Worm (Caenorhabditis elegans) whole organism, L1 larva: ENCODE results near the gene ceh-90.
"Not testable (repeated sequence)": the region's sequence is repeated elsewhere in the genome, so short reads cannot be mapped to it uniquely, and the experiment has no call there.

Experiments used
- F16B12.6 ChIP-seq: fragments of 150-350 bp; optimal IDR thresholded peaks from 2 replicates; lab custom pipeline; 2014; ENCODE audit warnings: missing biosample characterization, missing genetic modification characterization
- alr-1 ChIP-seq: fragments of 200-800 bp; sonication (Bioruptor generic); optimal IDR thresholded peaks from 2 replicates; lab custom pipeline; 2018; ENCODE audit warnings: borderline replicate concordance, mild to moderate bottlenecking, missing genetic modification characterization, missing compliant biosample characterization
- aly-2 ChIP-seq: fragments of 150-350 bp; optimal IDR thresholded peaks from 2 replicates; lab custom pipeline; 2014; ENCODE audit warnings: missing biosample characterization, missing genetic modification characterization
- blmp-1 ChIP-seq: fragments of 150-350 bp; optimal IDR thresholded peaks from 2 replicates; lab custom pipeline; 2014; ENCODE audit warnings: missing biosample characterization, missing genetic modification characterization
- dpl-1 ChIP-seq, 3 experiments: fragments of 150-350 bp in 2 of 3; sonication (generic microtip) in 1 of 3; optimal IDR thresholded peaks; 2 replicates each; lab custom pipeline; 2014 to 2017; ENCODE audit warnings: missing biosample characterization in 3 of 3, missing genetic modification characterization in 3 of 3, missing genetic modification reagents in 3 of 3
- efl-1 ChIP-seq, 4 experiments: fragments of 150-350 bp; optimal IDR thresholded peaks in 3 of 4; peaks in 1 of 4; 1 replicate in 1 of 4; 2 replicates in 3 of 4; lab custom pipeline; 2014; ENCODE audit warnings: missing biosample characterization in 2 of 4, missing genetic modification characterization in 2 of 4, missing genetic modification reagents in 2 of 4
- efl-3 ChIP-seq: fragments of 200-800 bp; sonication (Bioruptor generic); optimal IDR thresholded peaks from 2 replicates; lab custom pipeline; 2018; ENCODE audit warnings: mild to moderate bottlenecking, missing genetic modification characterization, missing compliant biosample characterization
- elt-2 ChIP-seq: sonication (generic microtip); optimal IDR thresholded peaks from 2 replicates; lab custom pipeline; 2016; ENCODE audit warnings: missing genetic modification characterization, mild to moderate bottlenecking, inconsistent platforms, missing compliant biosample characterization, missing genetic modification reagents
- fkh-8 ChIP-seq: sonication (generic microtip); optimal IDR thresholded peaks from 2 replicates; lab custom pipeline; 2016; ENCODE audit warnings: mild to moderate bottlenecking, missing genetic modification characterization, missing compliant biosample characterization
- fos-1 ChIP-seq: fragments of 150-350 bp; optimal IDR thresholded peaks from 2 replicates; lab custom pipeline; 2014; ENCODE audit warnings: missing biosample characterization, missing genetic modification characterization
- grh-1 ChIP-seq: fragments of 200-800 bp; sonication (Bioruptor generic); IDR thresholded peaks from 2 replicates; pipeline ENCODE4 v1.3.6; 2022; ENCODE audit warnings: missing genetic modification reagents, missing genetic modification characterization, missing compliant biosample characterization
- hlh-4 ChIP-seq: sonication (generic microtip); optimal IDR thresholded peaks from 2 replicates; lab custom pipeline; 2016; ENCODE audit warnings: mild to moderate bottlenecking, missing genetic modification characterization, missing compliant biosample characterization
- irx-1 ChIP-seq: sonication (generic microtip); optimal IDR thresholded peaks from 2 replicates; lab custom pipeline; 2016; ENCODE audit warnings: missing genetic modification characterization, missing compliant biosample characterization
- jun-1 ChIP-seq: fragments of 150-350 bp; optimal IDR thresholded peaks from 2 replicates; lab custom pipeline; 2014; ENCODE audit warnings: missing biosample characterization, missing genetic modification reagents, missing genetic modification characterization
- lin-13 ChIP-seq: fragments of 150-350 bp; optimal IDR thresholded peaks from 2 replicates; lab custom pipeline; 2014; ENCODE audit warnings: missing biosample characterization, missing genetic modification reagents, missing genetic modification characterization
- lin-14 ChIP-seq: fragments of 200-800 bp; sonication (Bioruptor generic); optimal IDR thresholded peaks from 2 replicates; lab custom pipeline; 2018; ENCODE audit warnings: mild to moderate bottlenecking, missing genetic modification characterization, moderate library complexity, missing compliant biosample characterization
- lin-35 ChIP-seq, 2 experiments: fragments of 150-350 bp; optimal IDR thresholded peaks; 2 replicates each; lab custom pipeline; 2014; ENCODE audit warnings: missing biosample characterization in 2 of 2, missing genetic modification characterization in 2 of 2, missing genetic modification reagents in 2 of 2
- lsy-2 ChIP-seq, 2 experiments: fragments of 150-350 bp; optimal IDR thresholded peaks; 2 replicates each; lab custom pipeline; 2014; ENCODE audit warnings: missing biosample characterization in 2 of 2, missing genetic modification characterization in 2 of 2
- nhr-12 ChIP-seq: sonication (generic microtip); optimal IDR thresholded peaks from 2 replicates; lab custom pipeline; 2017; ENCODE audit warnings: missing biosample characterization, missing genetic modification characterization
- nhr-19 ChIP-seq: fragments of 200-800 bp; sonication (Bioruptor generic); conservative IDR thresholded peaks from 2 replicates; pipeline ENCODE4 v1.3.6; 2022; ENCODE audit warnings: missing genetic modification characterization, missing compliant biosample characterization
- nhr-20 ChIP-seq: sonication (generic microtip); optimal IDR thresholded peaks from 2 replicates; lab custom pipeline; 2016; ENCODE audit warnings: mild to moderate bottlenecking, missing genetic modification characterization, missing compliant biosample characterization
- nhr-71 ChIP-seq: sonication (generic microtip); optimal IDR thresholded peaks from 2 replicates; lab custom pipeline; 2016; ENCODE audit warnings: mild to moderate bottlenecking, missing genetic modification characterization, moderate library complexity, missing compliant biosample characterization
- nhr-76 ChIP-seq: sonication (generic microtip); optimal IDR thresholded peaks from 2 replicates; lab custom pipeline; 2017; ENCODE audit warnings: missing biosample characterization, missing genetic modification characterization
- nhr-77 ChIP-seq: fragments of 150-350 bp; optimal IDR thresholded peaks from 2 replicates; lab custom pipeline; 2014; ENCODE audit warnings: missing biosample characterization, missing genetic modification characterization
- nhr-84 ChIP-seq: sonication (generic microtip); optimal IDR thresholded peaks from 2 replicates; lab custom pipeline; 2017; ENCODE audit warnings: missing biosample characterization, missing genetic modification characterization
- nhr-90 ChIP-seq: sonication (generic microtip); optimal IDR thresholded peaks from 2 replicates; lab custom pipeline; 2016; ENCODE audit warnings: mild to moderate bottlenecking, missing genetic modification characterization, missing compliant biosample characterization; ENCODE audit not compliant: poor library complexity
- rnt-1 ChIP-seq: sonication (generic microtip); optimal IDR thresholded peaks from 2 replicates; lab custom pipeline; 2016; ENCODE audit warnings: mild to moderate bottlenecking, missing genetic modification characterization, moderate library complexity, missing compliant biosample characterization
- snu-23 ChIP-seq: sonication (generic microtip); optimal IDR thresholded peaks from 2 replicates; lab custom pipeline; 2016; ENCODE audit warnings: missing genetic modification characterization, missing compliant biosample characterization
- sox-4 ChIP-seq: sonication (generic microtip); optimal IDR thresholded peaks from 2 replicates; lab custom pipeline; 2016; ENCODE audit warnings: missing genetic modification characterization, missing compliant biosample characterization
- sup-37 ChIP-seq: fragments of 200-800 bp; sonication (Bioruptor generic); optimal IDR thresholded peaks from 2 replicates; lab custom pipeline; 2018; ENCODE audit warnings: mild to moderate bottlenecking, missing genetic modification characterization, missing compliant biosample characterization
- swsn-7 ChIP-seq: sonication (generic microtip); optimal IDR thresholded peaks from 2 replicates; lab custom pipeline; 2016; ENCODE audit warnings: missing genetic modification characterization, missing compliant biosample characterization
- unc-86 ChIP-seq: sonication (generic microtip); optimal IDR thresholded peaks from 2 replicates; lab custom pipeline; 2016; ENCODE audit warnings: missing genetic modification characterization, missing compliant biosample characterization
- xbp-1 ChIP-seq: sonication (generic microtip); optimal IDR thresholded peaks from 2 replicates; lab custom pipeline; 2016; ENCODE audit warnings: missing genetic modification characterization, missing compliant biosample characterization
- ztf-4 ChIP-seq: fragments of 150-350 bp; optimal IDR thresholded peaks from 2 replicates; lab custom pipeline; 2014; ENCODE audit warnings: missing biosample characterization, missing genetic modification characterization

ceh-90 gene

ce11 chrX:14140040-14140439, 16.8 kb downstream of the ceh-90 start, which contains the start of gene nkat-1:
TSS of gene nkat-1 (minus strand) at chrX:14140140.
- TF ChIP-seq dpl-1 (GFP tag; optimal IDR thresholded peaks at IDR 0.05; lab: Kevin White, UChicago) (no peak), nhr-84 (tag; lab: Kevin White, UChicago) (no peak), blmp-1 (no peak), aly-2 (tag; lab: Kevin White, UChicago) (no peak)

- TF ChIP-seq nhr-90 (tag; lab: Kevin White, UChicago) (peak; percentile 49), nhr-20 (tag; lab: Kevin White, UChicago) (peak; percentile 15), rnt-1 (tag; lab: Kevin White, UChicago) (peak; percentile 16), nhr-71 (tag; lab: Kevin White, UChicago) (peak; percentile 23), snu-23 (GFP tag; lab: Kevin White, UChicago) (peak; percentile 45), nhr-19 (GFP tag; lab: Robert Waterston, UW) (0 out of 2 replicates have a peak, but pooled peaks have one; percentile 20), efl-1 (GFP tag; optimal IDR thresholded peaks at IDR 0.05 in 1 of 2; lab: Kevin White, UChicago) (peak in 1 of 2 experiments; percentile 56)
- not testable (repeated sequence) for TF ChIP-seq efl-1 (optimal IDR thresholded peaks at IDR 0.05; lab: Kevin White, UChicago)
Observed at ce11 chrX:14136795-14137194, 20.0 kb downstream of the ceh-90 start.

ce11 chrX:14134883-14135282, 21.9 kb downstream of the ceh-90 start:
- TF ChIP-seq dpl-1 (GFP tag; optimal IDR thresholded peaks at IDR 0.05; lab: Kevin White, UChicago): no peak
- TF ChIP-seq snu-23 (GFP tag; lab: Kevin White, UChicago): peak; percentile 17
- no peak for TF ChIP-seq hlh-4 (tag; lab: Kevin White, UChicago)
- no peak for TF ChIP-seq sup-37 (GFP tag; lab: Kevin White, UChicago)
- peak in 1 of 2 experiments; percentile 14 for TF ChIP-seq lin-35 (GFP tag; optimal IDR thresholded peaks at IDR 0.05; lab: Kevin White, UChicago)
- no peak for TF ChIP-seq ztf-4 (tag; lab: Kevin White, UChicago)
- TF ChIP-seq fkh-8 (tag; lab: Kevin White, UChicago): no peak
- no peak for TF ChIP-seq F16B12.6 (tag; lab: Kevin White, UChicago)
- TF ChIP-seq lin-14 (GFP tag; lab: Kevin White, UChicago): no peak
- TF ChIP-seq irx-1 (tag; lab: Kevin White, UChicago): no peak
- no peak for TF ChIP-seq unc-86 (tag; lab: Kevin White, UChicago)
- no peak for TF ChIP-seq efl-1 (optimal IDR thresholded peaks at IDR 0.05; lab: Kevin White, UChicago)
- TF ChIP-seq efl-1 (GFP tag; optimal IDR thresholded peaks at IDR 0.05 in 1 of 2; lab: Kevin White, UChicago): no peak
- peak; percentile 3 for TF ChIP-seq elt-2 (tag; lab: Kevin White, UChicago)

- TF ChIP-seq aly-2 (tag; lab: Kevin White, UChicago): no peak
- no peak for TF ChIP-seq lin-13 (GFP tag; lab: Kevin White, UChicago)
- no peak for TF ChIP-seq efl-3 (GFP tag; lab: Kevin White, UChicago)
- no peak for TF ChIP-seq nhr-12 (tag; lab: Kevin White, UChicago)
- no peak for TF ChIP-seq lsy-2 (tag; optimal IDR thresholded peaks at IDR 0.05; lab: Kevin White, UChicago)
- TF ChIP-seq nhr-76: no peak
- no peak for TF ChIP-seq sox-4 (tag; lab: Kevin White, UChicago)
- TF ChIP-seq swsn-7 (tag; lab: Kevin White, UChicago): no peak
- TF ChIP-seq grh-1 (GFP tag; lab: Robert Waterston, UW): no peak
- no peak for TF ChIP-seq F16B12.6 (tag; lab: Kevin White, UChicago)
- no peak for TF ChIP-seq fos-1 (tag; lab: Kevin White, UChicago)
- no peak for TF ChIP-seq jun-1 (tag; lab: Kevin White, UChicago)
- no peak for TF ChIP-seq nhr-20 (tag; lab: Kevin White, UChicago)
- TF ChIP-seq xbp-1: no peak
- no peak for TF ChIP-seq alr-1 (tag; lab: Kevin White, UChicago)
- TF ChIP-seq nhr-77: no peak
Observed at ce11 chrX:14134244-14134643, 22.6 kb downstream of the ceh-90 start, which contains the start of gene F28H6.8. TSS of gene F28H6.8 (minus strand) at chrX:14134344.
